Worm (Caenorhabditis elegans) whole organism, L1 larva: ENCODE results near the gene faah-5.

Source experiments
- C34B4.2 ChIP-seq: sonication (generic microtip); optimal IDR thresholded peaks from 2 replicates; lab custom pipeline; 2017; ENCODE audit warnings: mild to moderate bottlenecking, missing genetic modification characterization, missing compliant biosample characterization
- F16B12.6 ChIP-seq: fragments of 150-350 bp; optimal IDR thresholded peaks from 2 replicates; lab custom pipeline; 2014; ENCODE audit warnings: missing biosample characterization, missing genetic modification characterization
- aha-1 ChIP-seq: fragments of 150-350 bp; optimal IDR thresholded peaks from 2 replicates; lab custom pipeline; 2014; ENCODE audit warnings: missing biosample characterization, missing genetic modification characterization
- alr-1 ChIP-seq: fragments of 200-800 bp; sonication (Bioruptor generic); optimal IDR thresholded peaks from 2 replicates; lab custom pipeline; 2018; ENCODE audit warnings: borderline replicate concordance, mild to moderate bottlenecking, missing genetic modification characterization, missing compliant biosample characterization
- aly-2 ChIP-seq: fragments of 150-350 bp; optimal IDR thresholded peaks from 2 replicates; lab custom pipeline; 2014; ENCODE audit warnings: missing biosample characterization, missing genetic modification characterization
- ceh-63 ChIP-seq: fragments of 200-800 bp; sonication (Bioruptor generic); optimal IDR thresholded peaks from 2 replicates; lab custom pipeline; 2018; ENCODE audit warnings: mild to moderate bottlenecking, missing genetic modification characterization, missing compliant biosample characterization
- ceh-8 ChIP-seq: fragments of 200-800 bp; sonication (Bioruptor generic); optimal IDR thresholded peaks from 2 replicates; lab custom pipeline; 2018; ENCODE audit warnings: mild to moderate bottlenecking, missing genetic modification characterization, moderate library complexity, missing compliant biosample characterization
- ceh-82 ChIP-seq, 3 experiments: fragments of 150-350 bp in 1 of 3; sonication (generic microtip) in 2 of 3; optimal IDR thresholded peaks; 2 replicates each; lab custom pipeline; 2014 to 2017; ENCODE audit warnings: missing biosample characterization in 3 of 3, missing genetic modification characterization in 3 of 3
- ceh-90 ChIP-seq: sonication (generic microtip); optimal IDR thresholded peaks from 2 replicates; lab custom pipeline; 2016; ENCODE audit warnings: missing genetic modification characterization, missing compliant biosample characterization
- dsc-1 ChIP-seq: sonication (generic microtip); optimal IDR thresholded peaks from 2 replicates; lab custom pipeline; 2016; ENCODE audit warnings: mild to moderate bottlenecking, missing genetic modification characterization, missing compliant biosample characterization
- efl-1 ChIP-seq, 4 experiments: fragments of 150-350 bp; optimal IDR thresholded peaks in 3 of 4; peaks in 1 of 4; 1 replicate in 1 of 4; 2 replicates in 3 of 4; lab custom pipeline; 2014; ENCODE audit warnings: missing biosample characterization in 2 of 4, missing genetic modification characterization in 2 of 4, missing genetic modification reagents in 2 of 4
- elt-3 ChIP-seq, 6 experiments: fragments of 150-350 bp in 1 of 6; sonication (generic microtip); optimal IDR thresholded peaks; 2 replicates each; lab custom pipeline; 2017 to 2018; ENCODE audit warnings: missing biosample characterization in 6 of 6, missing genetic modification characterization in 6 of 6, inconsistent platforms in 1 of 6
- ets-5 ChIP-seq: fragments of 200-800 bp; sonication (Bioruptor generic); IDR thresholded peaks from 2 replicates; pipeline ENCODE4 v1.3.6; 2022; ENCODE audit warnings: missing genetic modification characterization, missing compliant biosample characterization
- hlh-17 ChIP-seq: fragments of 200-800 bp; sonication (Bioruptor generic); optimal IDR thresholded peaks from 2 replicates; lab custom pipeline; 2018; ENCODE audit warnings: missing genetic modification characterization, mild to moderate bottlenecking, missing compliant biosample characterization, moderate library complexity, borderline replicate concordance
- hlh-4 ChIP-seq: sonication (generic microtip); optimal IDR thresholded peaks from 2 replicates; lab custom pipeline; 2016; ENCODE audit warnings: mild to moderate bottlenecking, missing genetic modification characterization, missing compliant biosample characterization
- isw-1 ChIP-seq: fragments of 200-800 bp; sonication (Bioruptor generic); IDR thresholded peaks from 2 replicates; pipeline ENCODE4 v1.3.6; 2022; ENCODE audit warnings: missing genetic modification characterization, missing compliant biosample characterization
- lin-13 ChIP-seq: fragments of 150-350 bp; optimal IDR thresholded peaks from 2 replicates; lab custom pipeline; 2014; ENCODE audit warnings: missing biosample characterization, missing genetic modification reagents, missing genetic modification characterization
- lin-14 ChIP-seq: fragments of 200-800 bp; sonication (Bioruptor generic); optimal IDR thresholded peaks from 2 replicates; lab custom pipeline; 2018; ENCODE audit warnings: mild to moderate bottlenecking, missing genetic modification characterization, moderate library complexity, missing compliant biosample characterization
- lin-15B ChIP-seq: fragments of 150-350 bp; sonication (generic microtip); optimal IDR thresholded peaks from 3 replicates; lab custom pipeline; 2014; ENCODE audit warnings: missing biosample characterization, missing genetic modification characterization
- lin-39 ChIP-seq: fragments of 150-350 bp; optimal IDR thresholded peaks from 2 replicates; lab custom pipeline; 2014; ENCODE audit warnings: missing biosample characterization, missing genetic modification reagents, missing genetic modification characterization
- lsy-2 ChIP-seq, 2 experiments: fragments of 150-350 bp; optimal IDR thresholded peaks; 2 replicates each; lab custom pipeline; 2014; ENCODE audit warnings: missing biosample characterization in 2 of 2, missing genetic modification characterization in 2 of 2
- mef-2 ChIP-seq: fragments of 150-350 bp; optimal IDR thresholded peaks from 2 replicates; lab custom pipeline; 2014; ENCODE audit warnings: missing biosample characterization, missing genetic modification characterization
- mep-1 ChIP-seq: fragments of 150-350 bp; optimal IDR thresholded peaks from 2 replicates; lab custom pipeline; 2014; ENCODE audit warnings: missing biosample characterization, missing genetic modification characterization
- nhr-11 ChIP-seq: fragments of 150-350 bp; optimal IDR thresholded peaks from 2 replicates; lab custom pipeline; 2014; ENCODE audit warnings: missing biosample characterization, missing genetic modification characterization
- nhr-12 ChIP-seq: sonication (generic microtip); optimal IDR thresholded peaks from 2 replicates; lab custom pipeline; 2017; ENCODE audit warnings: missing biosample characterization, missing genetic modification characterization
- nhr-19 ChIP-seq: fragments of 200-800 bp; sonication (Bioruptor generic); conservative IDR thresholded peaks from 2 replicates; pipeline ENCODE4 v1.3.6; 2022; ENCODE audit warnings: missing genetic modification characterization, missing compliant biosample characterization
- nhr-20 ChIP-seq: sonication (generic microtip); optimal IDR thresholded peaks from 2 replicates; lab custom pipeline; 2016; ENCODE audit warnings: mild to moderate bottlenecking, missing genetic modification characterization, missing compliant biosample characterization
- nhr-237 ChIP-seq: fragments of 150-350 bp; optimal IDR thresholded peaks from 2 replicates; lab custom pipeline; 2014; ENCODE audit warnings: missing biosample characterization, missing genetic modification characterization
- nhr-28 ChIP-seq: fragments of 150-350 bp; optimal IDR thresholded peaks from 2 replicates; lab custom pipeline; 2014; ENCODE audit warnings: missing biosample characterization, missing genetic modification characterization
- nhr-47 ChIP-seq: sonication (generic microtip); optimal IDR thresholded peaks from 2 replicates; lab custom pipeline; 2016; ENCODE audit warnings: mild to moderate bottlenecking, missing genetic modification characterization, moderate library complexity, missing compliant biosample characterization
- nhr-71 ChIP-seq: sonication (generic microtip); optimal IDR thresholded peaks from 2 replicates; lab custom pipeline; 2016; ENCODE audit warnings: mild to moderate bottlenecking, missing genetic modification characterization, moderate library complexity, missing compliant biosample characterization
- nhr-76 ChIP-seq: sonication (generic microtip); optimal IDR thresholded peaks from 2 replicates; lab custom pipeline; 2017; ENCODE audit warnings: missing biosample characterization, missing genetic modification characterization
- nhr-84 ChIP-seq: sonication (generic microtip); optimal IDR thresholded peaks from 2 replicates; lab custom pipeline; 2017; ENCODE audit warnings: missing biosample characterization, missing genetic modification characterization
- nhr-90 ChIP-seq: sonication (generic microtip); optimal IDR thresholded peaks from 2 replicates; lab custom pipeline; 2016; ENCODE audit warnings: mild to moderate bottlenecking, missing genetic modification characterization, missing compliant biosample characterization; ENCODE audit not compliant: poor library complexity
- pag-3 ChIP-seq: sonication (generic microtip); optimal IDR thresholded peaks from 2 replicates; lab custom pipeline; 2017; ENCODE audit warnings: missing genetic modification characterization, mild to moderate bottlenecking, missing compliant biosample characterization, antibody characterized with exemption, borderline replicate concordance; ENCODE audit not compliant: insufficient read depth
- pax-3 ChIP-seq: fragments of 200-800 bp; sonication (Bioruptor generic); optimal IDR thresholded peaks from 2 replicates; lab custom pipeline; 2018; ENCODE audit warnings: mild to moderate bottlenecking, missing genetic modification characterization, moderate library complexity, missing compliant biosample characterization
- rnt-1 ChIP-seq: sonication (generic microtip); optimal IDR thresholded peaks from 2 replicates; lab custom pipeline; 2016; ENCODE audit warnings: mild to moderate bottlenecking, missing genetic modification characterization, moderate library complexity, missing compliant biosample characterization
- skn-1 ChIP-seq: fragments of 150-350 bp; optimal IDR thresholded peaks from 2 replicates; lab custom pipeline; 2014; ENCODE audit warnings: missing biosample characterization, missing genetic modification characterization
- snpc-4 ChIP-seq: fragments of 150-350 bp; optimal IDR thresholded peaks from 2 replicates; lab custom pipeline; 2014; ENCODE audit warnings: missing biosample characterization, missing genetic modification characterization
- snu-23 ChIP-seq: sonication (generic microtip); optimal IDR thresholded peaks from 2 replicates; lab custom pipeline; 2016; ENCODE audit warnings: missing genetic modification characterization, missing compliant biosample characterization
- sox-4 ChIP-seq: sonication (generic microtip); optimal IDR thresholded peaks from 2 replicates; lab custom pipeline; 2016; ENCODE audit warnings: missing genetic modification characterization, missing compliant biosample characterization
- sup-37 ChIP-seq: fragments of 200-800 bp; sonication (Bioruptor generic); optimal IDR thresholded peaks from 2 replicates; lab custom pipeline; 2018; ENCODE audit warnings: mild to moderate bottlenecking, missing genetic modification characterization, missing compliant biosample characterization
- swsn-7 ChIP-seq: sonication (generic microtip); optimal IDR thresholded peaks from 2 replicates; lab custom pipeline; 2016; ENCODE audit warnings: missing genetic modification characterization, missing compliant biosample characterization
- unc-130 ChIP-seq: fragments of 150-350 bp; optimal IDR thresholded peaks from 2 replicates; lab custom pipeline; 2017; ENCODE audit warnings: missing biosample characterization, missing genetic modification characterization, inconsistent platforms
- unc-30 ChIP-seq: sonication (generic microtip); optimal IDR thresholded peaks from 2 replicates; lab custom pipeline; 2017; ENCODE audit warnings: missing biosample characterization, missing genetic modification characterization
- unc-98 ChIP-seq: fragments of 200-800 bp; sonication (Bioruptor generic); IDR thresholded peaks from 2 replicates; pipeline ENCODE4 v1.3.6; 2022; ENCODE audit warnings: missing genetic modification characterization, missing compliant biosample characterization
- vab-15 ChIP-seq: sonication (generic microtip); optimal IDR thresholded peaks from 2 replicates; lab custom pipeline; 2017; ENCODE audit warnings: missing genotype, mild to moderate bottlenecking, missing genetic modification characterization, missing compliant biosample characterization
- xbp-1 ChIP-seq: sonication (generic microtip); optimal IDR thresholded peaks from 2 replicates; lab custom pipeline; 2016; ENCODE audit warnings: missing genetic modification characterization, missing compliant biosample characterization
- zag-1 ChIP-seq: fragments of 150-350 bp; optimal IDR thresholded peaks from 2 replicates; lab custom pipeline; 2014; ENCODE audit warnings: missing biosample characterization, missing genetic modification characterization

Gene faah-5

DNA sequence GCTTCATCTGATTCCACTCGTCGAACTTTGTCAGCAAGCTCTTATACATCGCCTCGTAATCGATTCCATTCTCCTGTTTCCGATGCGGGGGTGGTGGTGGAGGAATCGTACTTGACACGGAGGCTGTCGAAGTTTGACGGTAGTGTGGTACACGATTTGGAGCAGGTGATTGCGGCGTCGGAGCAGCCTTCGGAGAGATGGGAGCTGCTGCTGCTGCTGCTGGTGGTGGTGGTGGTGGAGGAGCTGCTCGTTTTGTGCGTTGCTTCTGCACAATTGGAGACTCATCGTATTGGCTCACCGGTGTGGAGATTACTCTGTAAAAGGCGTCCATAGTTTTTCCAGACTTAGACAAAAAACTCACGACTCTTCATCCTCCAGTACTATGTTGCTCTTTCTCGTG, 17.0 kb downstream of the faah-5 start:
- TF ChIP-seq zag-1, result no peak
- TF ChIP-seq ceh-82 (tag; optimal IDR thresholded peaks at IDR 0.05; lab: Kevin White, UChicago), result no peak
- TF ChIP-seq efl-1 (optimal IDR thresholded peaks at IDR 0.05; lab: Kevin White, UChicago), result no peak
- TF ChIP-seq efl-1 (GFP tag; optimal IDR thresholded peaks at IDR 0.05 in 1 of 2; lab: Kevin White, UChicago), result peak in 1 of 2 experiments; percentile 33
- no peak for TF ChIP-seq nhr-28 (tag; lab: Kevin White, UChicago)

DNA sequence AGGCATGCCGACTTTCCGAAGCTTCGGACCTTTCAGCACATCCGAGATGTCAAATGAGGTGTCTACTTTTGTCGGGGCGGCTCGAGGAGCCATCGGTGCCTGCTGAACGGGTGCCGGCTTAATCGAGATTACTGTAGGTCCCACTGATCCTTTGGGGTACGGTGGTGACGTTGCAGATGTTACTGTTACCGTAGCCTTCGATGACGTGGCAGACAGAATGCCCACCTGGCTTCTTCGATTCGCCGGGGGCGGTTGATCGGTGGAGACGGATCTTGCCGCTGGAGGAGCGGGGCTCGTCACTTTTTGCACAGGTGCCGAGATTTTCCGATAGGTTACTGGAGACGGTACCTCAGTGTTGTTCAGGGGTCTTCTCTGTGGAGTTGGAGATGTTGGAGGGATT, 19.6 kb downstream of the faah-5 start:
- TF ChIP-seq zag-1, result no peak
- TF ChIP-seq, all 84 proteins: peak for 0

DNA sequence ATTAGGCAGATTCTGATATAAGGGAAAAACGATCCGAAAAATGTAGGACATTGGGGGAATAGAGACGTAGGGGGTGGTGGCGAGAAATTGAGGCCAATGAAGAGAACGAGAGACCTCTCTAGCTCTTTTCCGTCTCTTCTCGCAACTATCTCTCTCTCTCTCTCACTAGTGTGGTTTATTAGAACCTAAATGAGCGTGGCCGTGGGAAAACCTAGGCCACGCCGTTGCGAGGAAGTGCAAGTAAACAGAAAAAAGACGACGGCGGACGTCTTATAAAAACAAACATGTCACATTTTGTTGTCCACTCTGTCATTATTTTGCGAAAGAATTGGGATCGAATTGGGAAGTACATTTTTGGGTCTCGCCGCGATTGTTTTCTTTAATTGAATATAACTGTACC, 21.2 kb downstream of the faah-5 start:
- peak; percentile 87 for TF ChIP-seq swsn-7 (tag; lab: Kevin White, UChicago)
- TF ChIP-seq snpc-4, result peak; percentile 92
- no peak for TF ChIP-seq ets-5 (GFP tag; lab: Robert Waterston, UW)
- no peak for TF ChIP-seq C34B4.2 (tag; lab: Kevin White, UChicago)
- peak; percentile 82 for TF ChIP-seq skn-1 (tag; lab: Kevin White, UChicago)
- TF ChIP-seq lin-13 (GFP tag; lab: Kevin White, UChicago), result peak; percentile 88
- TF ChIP-seq dsc-1 (tag; lab: Kevin White, UChicago), result peak; percentile 72
- no peak for TF ChIP-seq nhr-12 (tag; lab: Kevin White, UChicago)
- peak; percentile 80 for TF ChIP-seq nhr-19 (GFP tag; lab: Robert Waterston, UW)
- no peak for TF ChIP-seq elt-3 (tag; optimal IDR thresholded peaks at IDR 0.05; lab: Kevin White, UChicago)
- TF ChIP-seq pax-3 (tag; lab: Kevin White, UChicago), result peak; percentile 86
- TF ChIP-seq aly-2 (tag; lab: Kevin White, UChicago), result no peak
- TF ChIP-seq alr-1 (tag; lab: Kevin White, UChicago), result no peak
- peak; percentile 47 for TF ChIP-seq mef-2 (tag; lab: Kevin White, UChicago)
- peak; percentile 91 for TF ChIP-seq snu-23 (GFP tag; lab: Kevin White, UChicago)
- TF ChIP-seq mep-1 (tag; lab: Kevin White, UChicago), result peak; percentile 94
- TF ChIP-seq nhr-84 (tag; lab: Kevin White, UChicago), result no peak
- TF ChIP-seq nhr-20, result peak; percentile 86
- no peak for TF ChIP-seq ceh-63 (GFP tag; lab: Kevin White, UChicago)
- TF ChIP-seq sox-4 (tag; lab: Kevin White, UChicago), result peak; percentile 36
- TF ChIP-seq nhr-76, result no peak
- peak; percentile 85 for TF ChIP-seq ceh-90
- TF ChIP-seq rnt-1, result peak; percentile 98
- TF ChIP-seq lin-39 (tag; lab: Kevin White, UChicago), result peak; percentile 47
- peak; percentile 87 for TF ChIP-seq xbp-1 (tag; lab: Kevin White, UChicago)
- no peak for TF ChIP-seq sup-37 (GFP tag; lab: Kevin White, UChicago)
- TF ChIP-seq isw-1 (GFP tag; lab: Robert Waterston, UW), result peak; percentile 79
- TF ChIP-seq hlh-4 (tag; lab: Kevin White, UChicago), result no peak
- no peak for TF ChIP-seq hlh-17
- TF ChIP-seq pag-3 (tag; lab: Kevin White, UChicago), result peak; percentile 43
- TF ChIP-seq lin-15B (tag; lab: Kevin White, UChicago), result peak; percentile 87
- peak; percentile 12 for TF ChIP-seq ceh-8 (GFP tag; lab: Kevin White, UChicago)
- TF ChIP-seq nhr-11 (tag; lab: Kevin White, UChicago), result no peak
- peak; percentile 78 for TF ChIP-seq unc-130 (tag; lab: Kevin White, UChicago)
- peak; percentile 79 for TF ChIP-seq vab-15 (tag; lab: Kevin White, UChicago)
- TF ChIP-seq nhr-47 (tag; lab: Kevin White, UChicago), result peak; percentile 90
- peak; percentile 89 for TF ChIP-seq nhr-90 (tag; lab: Kevin White, UChicago)
- peak; percentile 70 for TF ChIP-seq F16B12.6
- TF ChIP-seq unc-98 (GFP tag; lab: Robert Waterston, UW), result peak; percentile 81
- TF ChIP-seq nhr-71 (tag; lab: Kevin White, UChicago), result peak; percentile 93
- TF ChIP-seq lin-14, result peak; percentile 98
- TF ChIP-seq lsy-2 (tag; optimal IDR thresholded peaks at IDR 0.05; lab: Kevin White, UChicago), result peak; percentile 86 to 92
- TF ChIP-seq unc-30 (tag; lab: Kevin White, UChicago), result no peak
- TF ChIP-seq nhr-237 (tag; lab: Kevin White, UChicago), result peak; percentile 47
- peak; percentile 14 for TF ChIP-seq zag-1
- peak; percentile 1 for TF ChIP-seq aha-1 (tag; lab: Kevin White, UChicago)
